Worm (Caenorhabditis elegans): ENCODE measurements around the gene F57B1.1.

Gene F57B1.1

DNA sequence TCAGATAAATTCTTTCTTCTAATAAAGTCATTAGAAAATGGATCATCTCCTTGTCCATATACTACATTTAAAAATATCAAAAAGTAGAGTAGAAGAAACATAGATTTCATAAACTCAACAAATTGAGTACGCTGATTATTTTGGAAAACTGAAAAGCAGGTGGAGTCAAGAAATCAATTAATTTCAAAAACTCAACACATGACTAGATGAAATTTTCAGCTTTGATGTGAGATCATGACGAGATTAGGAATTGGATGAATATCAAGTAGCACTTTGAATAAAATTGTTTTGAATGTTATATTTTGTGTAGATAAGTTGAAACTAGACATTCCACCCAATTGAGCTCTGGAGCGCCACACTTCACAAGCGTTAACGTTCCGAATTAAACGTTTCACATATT lies at the start of gene F57B1.1:
TSS of gene F57B1.1 (minus strand) at position 101 of the 400 bp plus-strand sequence.
- no peak for TF ChIP-seq tbx-11 (GFP tag; IDR thresholded peaks at IDR 0.05)
- no peak for TF ChIP-seq flt-1 (GFP tag; IDR thresholded peaks at IDR 0.05)
- no peak for TF ChIP-seq B0310.2 (tag; optimal IDR thresholded peaks at IDR 0.05)
- no peak for TF ChIP-seq ceh-36 (tag; optimal IDR thresholded peaks at IDR 0.05)
- no peak for TF ChIP-seq pes-1 (GFP tag; IDR thresholded peaks at IDR 0.05)
- TF ChIP-seq hmbx-1 (tag; optimal IDR thresholded peaks at IDR 0.05): no peak
- TF ChIP-seq ama-1 (optimal IDR thresholded peaks at IDR 0.05): no peak
- no peak for TF ChIP-seq aly-1 (tag; optimal IDR thresholded peaks at IDR 0.05)
- no peak for TF ChIP-seq tra-4 (tag; optimal IDR thresholded peaks at IDR 0.05)
- no peak for TF ChIP-seq ceh-13 (GFP tag; optimal IDR thresholded peaks at IDR 0.05)
- TF ChIP-seq tbx-37 (GFP tag; conservative IDR thresholded peaks at IDR 0.05): no peak
- TF ChIP-seq sea-1 (GFP tag; conservative IDR thresholded peaks at IDR 0.05): no peak
- no peak for TF ChIP-seq hnd-1 (tag; optimal IDR thresholded peaks at IDR 0.05)
- TF ChIP-seq F13C5.2 (tag; optimal IDR thresholded peaks at IDR 0.05): no peak

DNA sequence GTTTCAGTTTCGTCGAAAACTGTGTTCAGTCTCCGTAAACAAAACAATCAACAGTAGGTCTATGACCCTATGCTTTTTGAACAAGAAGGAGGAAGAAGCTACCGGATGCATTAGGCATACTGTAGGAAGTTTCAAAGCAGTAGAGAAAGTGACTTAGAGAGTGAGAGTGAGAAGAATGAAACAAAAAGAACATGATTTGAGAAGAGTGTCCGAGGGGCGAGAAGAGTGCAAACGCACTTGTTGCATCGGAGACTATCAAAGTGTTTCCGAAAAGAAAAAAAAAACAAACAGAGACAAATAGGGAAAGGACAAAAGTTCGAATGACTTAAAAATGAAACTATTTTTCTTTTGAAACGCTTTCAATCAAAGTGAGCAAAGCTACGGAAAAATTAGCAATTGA lies 47.8 kb upstream of the F57B1.1 start:
- TF ChIP-seq tra-4 (tag; optimal IDR thresholded peaks at IDR 0.05): no peak
- no peak for TF ChIP-seq ets-7 (tag; optimal IDR thresholded peaks at IDR 0.05)
- no peak for TF ChIP-seq B0310.2 (tag; optimal IDR thresholded peaks at IDR 0.05)
- no peak for TF ChIP-seq ceh-13 (GFP tag; optimal IDR thresholded peaks at IDR 0.05)
- TF ChIP-seq tbx-11 (GFP tag; IDR thresholded peaks at IDR 0.05): no peak
- no peak for TF ChIP-seq ceh-36 (tag; optimal IDR thresholded peaks at IDR 0.05)
- TF ChIP-seq F13C5.2 (tag; optimal IDR thresholded peaks at IDR 0.05): no peak
- no peak for TF ChIP-seq aly-1 (tag; optimal IDR thresholded peaks at IDR 0.05)
- no peak for TF ChIP-seq ama-1 (optimal IDR thresholded peaks at IDR 0.05)
- no peak for TF ChIP-seq sea-1 (GFP tag; conservative IDR thresholded peaks at IDR 0.05)
- TF ChIP-seq pes-1 (GFP tag; IDR thresholded peaks at IDR 0.05): no peak
- no peak for TF ChIP-seq hnd-1 (tag; optimal IDR thresholded peaks at IDR 0.05)
- TF ChIP-seq hmg-4 (GFP tag; optimal IDR thresholded peaks at IDR 0.05): no peak
- no peak for TF ChIP-seq hmbx-1 (tag; optimal IDR thresholded peaks at IDR 0.05)

DNA sequence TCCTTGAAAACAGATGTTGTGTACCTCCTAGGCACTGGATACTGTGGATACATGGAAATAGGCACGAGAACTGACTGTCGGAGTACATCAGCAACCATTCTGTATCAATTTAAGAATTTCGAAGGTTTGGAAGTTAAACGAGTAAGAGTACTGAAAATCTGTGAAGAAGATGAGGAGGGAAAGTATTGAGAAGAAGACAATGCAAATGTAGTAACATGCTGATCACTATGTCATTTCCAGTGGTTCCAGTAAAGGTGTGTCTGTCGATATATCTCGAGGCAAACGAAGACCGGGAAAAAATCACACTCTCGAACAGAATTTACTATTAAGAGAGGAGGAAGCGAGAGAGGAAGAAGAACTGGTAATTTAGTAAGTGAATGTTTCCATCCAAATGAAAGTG lies 41.1 kb upstream of the F57B1.1 start, which contains the start of gene dmd-10:
TSS of gene dmd-10 (minus strand) at position 101 of the 400 bp plus-strand sequence.
- TF ChIP-seq ceh-13 (GFP tag; optimal IDR thresholded peaks at IDR 0.05) (no peak), pes-1 (GFP tag; IDR thresholded peaks at IDR 0.05) (no peak), F13C5.2 (tag; optimal IDR thresholded peaks at IDR 0.05) (no peak)

DNA sequence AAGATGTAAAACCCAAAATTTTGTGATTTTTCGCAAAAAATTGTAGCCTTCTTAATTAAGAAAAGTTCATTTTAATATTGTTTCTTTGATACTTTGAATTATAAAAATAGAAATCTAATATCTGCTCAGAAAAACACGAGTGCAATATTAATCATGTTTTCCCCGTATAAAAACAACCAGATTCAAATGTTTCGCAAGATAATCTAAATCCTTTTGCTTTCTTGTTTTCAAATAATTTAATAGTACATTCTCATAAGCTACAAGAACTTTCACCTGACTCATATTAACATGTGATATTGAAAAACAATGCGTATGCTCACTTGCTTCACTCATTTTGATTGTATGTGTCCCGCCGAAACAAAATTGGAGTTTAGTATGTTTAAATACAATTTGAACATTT lies 39.9 kb upstream of the F57B1.1 start:
- TF ChIP-seq pes-1 (GFP tag; IDR thresholded peaks at IDR 0.05): no peak
- no peak for TF ChIP-seq hmbx-1 (tag; optimal IDR thresholded peaks at IDR 0.05)
- no peak for TF ChIP-seq ceh-13 (GFP tag; optimal IDR thresholded peaks at IDR 0.05)
- TF ChIP-seq aly-1 (tag; optimal IDR thresholded peaks at IDR 0.05): no peak
- TF ChIP-seq ama-1 (optimal IDR thresholded peaks at IDR 0.05): no peak
- TF ChIP-seq hmg-4 (GFP tag; optimal IDR thresholded peaks at IDR 0.05): no peak
- TF ChIP-seq F13C5.2 (tag; optimal IDR thresholded peaks at IDR 0.05): no peak
- TF ChIP-seq tra-4 (tag; optimal IDR thresholded peaks at IDR 0.05): no peak
- no peak for TF ChIP-seq ets-7 (tag; optimal IDR thresholded peaks at IDR 0.05)
- no peak for TF ChIP-seq hnd-1 (tag; optimal IDR thresholded peaks at IDR 0.05)
- TF ChIP-seq B0310.2 (tag; optimal IDR thresholded peaks at IDR 0.05): no peak

DNA sequence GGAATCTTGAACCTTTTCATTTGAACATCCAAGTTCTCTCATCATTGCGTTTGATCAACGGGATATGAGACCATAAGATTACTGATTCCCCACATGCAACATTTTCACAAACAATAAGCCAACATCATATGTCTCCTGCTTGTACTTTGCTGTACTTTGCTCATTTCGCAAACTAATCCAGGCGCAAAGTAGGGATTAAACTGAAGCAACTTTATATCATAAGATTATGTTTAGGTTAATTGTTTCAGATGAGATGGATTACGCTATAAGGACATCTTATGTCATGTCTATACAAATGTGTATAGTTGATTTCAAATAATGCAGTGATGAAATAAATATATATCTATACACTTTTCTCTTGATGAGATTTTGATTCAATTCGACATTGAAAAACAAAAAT lies 34.1 kb upstream of the F57B1.1 start:
- TF ChIP-seq ceh-13 (GFP tag; optimal IDR thresholded peaks at IDR 0.05) (no peak), sea-1 (GFP tag; conservative IDR thresholded peaks at IDR 0.05) (no peak), scrt-1 (GFP tag; IDR thresholded peaks at IDR 0.05) (no peak), hnd-1 (tag; optimal IDR thresholded peaks at IDR 0.05) (no peak), ets-7 (tag; optimal IDR thresholded peaks at IDR 0.05) (no peak), pes-1 (GFP tag; IDR thresholded peaks at IDR 0.05) (no peak), tbx-37 (GFP tag; conservative IDR thresholded peaks at IDR 0.05) (no peak), B0310.2 (tag; optimal IDR thresholded peaks at IDR 0.05) (no peak), ceh-36 (tag; optimal IDR thresholded peaks at IDR 0.05) (no peak), hmg-4 (GFP tag; optimal IDR thresholded peaks at IDR 0.05) (no peak), hmbx-1 (tag; optimal IDR thresholded peaks at IDR 0.05) (no peak), F13C5.2 (tag; optimal IDR thresholded peaks at IDR 0.05) (no peak), ama-1 (optimal IDR thresholded peaks at IDR 0.05) (no peak), flt-1 (GFP tag; IDR thresholded peaks at IDR 0.05) (no peak)

DNA sequence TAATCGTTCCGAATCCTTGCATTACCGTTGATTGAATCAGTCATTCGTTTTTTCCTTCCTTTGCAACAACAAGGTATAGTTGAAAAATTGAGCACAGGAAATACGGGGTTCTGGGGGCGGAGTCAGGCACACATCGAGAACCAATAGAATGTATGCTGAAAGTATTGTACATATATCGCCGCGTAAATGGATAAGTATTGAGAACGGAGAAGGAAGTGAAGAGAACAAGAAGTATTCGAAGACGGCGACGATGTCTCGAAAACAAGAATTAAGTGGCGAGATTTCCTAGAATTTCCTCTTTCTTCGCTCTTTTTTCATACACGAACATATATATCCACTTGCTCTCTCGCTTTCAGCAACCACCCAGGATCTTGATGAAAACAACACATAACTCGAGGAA lies 25.6 kb upstream of the F57B1.1 start:
- TF ChIP-seq flt-1 (GFP tag; IDR thresholded peaks at IDR 0.05) (no peak), tra-4 (tag; optimal IDR thresholded peaks at IDR 0.05) (no peak), sea-1 (GFP tag; conservative IDR thresholded peaks at IDR 0.05) (no peak), aly-1 (tag; optimal IDR thresholded peaks at IDR 0.05) (no peak)

DNA sequence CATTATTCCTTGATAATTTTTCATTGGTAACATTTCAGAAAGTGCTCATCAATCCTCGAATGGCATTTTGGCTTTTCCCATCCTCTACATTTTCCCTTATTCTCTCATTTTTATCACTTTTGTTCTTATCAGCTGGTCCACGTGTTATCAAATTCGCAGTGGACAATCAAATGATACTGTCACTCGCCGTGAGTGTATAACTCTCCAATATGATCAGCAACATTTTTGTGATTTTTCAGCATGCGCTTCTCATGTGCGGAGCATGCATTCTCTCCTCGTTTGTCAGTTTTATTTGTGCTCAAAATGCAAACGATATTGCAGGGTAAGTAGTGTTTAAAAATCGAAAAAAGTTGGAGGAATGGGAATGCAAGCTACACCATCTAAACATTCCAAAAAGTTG lies 17.1 kb upstream of the F57B1.1 start:
- TF ChIP-seq scrt-1 (GFP tag; IDR thresholded peaks at IDR 0.05): no peak
- no peak for TF ChIP-seq flt-1 (GFP tag; IDR thresholded peaks at IDR 0.05)
- no peak for TF ChIP-seq tbx-37 (GFP tag; conservative IDR thresholded peaks at IDR 0.05)
- TF ChIP-seq aly-1 (tag; optimal IDR thresholded peaks at IDR 0.05): no peak

DNA sequence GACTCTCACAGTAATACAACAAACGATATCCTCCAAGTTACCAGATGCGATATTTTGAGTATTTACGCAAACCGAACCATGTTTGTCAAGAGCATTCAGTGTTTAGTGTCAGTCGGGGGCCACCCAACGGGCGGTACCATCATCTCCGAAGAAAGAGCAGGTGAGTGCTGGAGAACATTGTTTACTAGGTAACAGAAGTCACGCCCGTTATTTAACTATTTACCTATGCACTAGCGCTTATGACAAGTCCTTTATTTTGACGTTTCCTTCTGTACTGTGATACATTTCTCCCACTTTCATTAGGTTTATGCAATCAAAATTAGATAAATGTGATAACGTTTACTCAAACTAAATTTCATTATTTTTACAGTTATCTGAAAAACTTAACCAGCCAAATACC lies 14.1 kb upstream of the F57B1.1 start, which contains the start of gene F57B1.6:
TSS of gene F57B1.6 (plus strand) at position 79 of the 400 bp plus-strand sequence.
- TF ChIP-seq B0310.2 (tag; optimal IDR thresholded peaks at IDR 0.05) (no peak), tbx-37 (GFP tag; conservative IDR thresholded peaks at IDR 0.05) (no peak), scrt-1 (GFP tag; IDR thresholded peaks at IDR 0.05) (no peak), hnd-1 (tag; optimal IDR thresholded peaks at IDR 0.05) (no peak), ceh-36 (tag; optimal IDR thresholded peaks at IDR 0.05) (no peak), ets-7 (tag; optimal IDR thresholded peaks at IDR 0.05) (no peak), sea-1 (GFP tag; conservative IDR thresholded peaks at IDR 0.05) (no peak), flt-1 (GFP tag; IDR thresholded peaks at IDR 0.05) (no peak), tbx-11 (GFP tag; IDR thresholded peaks at IDR 0.05) (no peak), tra-4 (tag; optimal IDR thresholded peaks at IDR 0.05) (no peak)

Data from whole organism, early embryonic.